Worm (Caenorhabditis elegans): ENCODE results near the gene nono-1.

DNA sequence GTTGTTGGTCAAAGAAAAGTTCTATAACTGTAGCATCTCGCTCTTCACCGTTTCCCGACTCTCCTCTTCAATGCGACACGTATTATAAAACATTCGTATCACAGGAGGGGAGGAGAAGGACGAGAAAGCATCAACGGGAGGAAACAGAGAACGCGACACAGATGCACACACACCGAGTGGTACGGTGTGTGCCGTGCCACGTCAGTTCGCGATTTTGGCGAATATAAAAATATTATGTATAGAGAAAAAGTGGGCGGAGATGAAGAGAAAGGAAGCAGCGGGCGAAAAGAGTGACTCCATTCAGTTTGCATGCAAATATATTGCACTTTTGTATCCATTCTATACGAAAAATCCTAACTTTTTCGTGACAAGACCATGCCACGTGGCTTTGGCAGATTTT lies 43.3 kb downstream of the nono-1 start:
- TF ChIP-seq lin-11 (tag; optimal IDR thresholded peaks at IDR 0.05) = no peak
- no peak for TF ChIP-seq pha-2 (tag; optimal IDR thresholded peaks at IDR 0.05)
- no peak for TF ChIP-seq pha-4 (tag; optimal IDR thresholded peaks at IDR 0.05)
- no peak for TF ChIP-seq fkh-6 (tag; optimal IDR thresholded peaks at IDR 0.05)
- no peak for TF ChIP-seq ttx-3 (tag; optimal IDR thresholded peaks at IDR 0.05)
- no peak for TF ChIP-seq hlh-30 (tag; optimal IDR thresholded peaks at IDR 0.05; ENCODE audit: insufficient read depth)
- TF ChIP-seq nhr-11 (tag; optimal IDR thresholded peaks at IDR 0.05) = no peak
- no peak for TF ChIP-seq sox-4 (tag; optimal IDR thresholded peaks at IDR 0.05)
- TF ChIP-seq unc-3 (GFP tag; conservative IDR thresholded peaks at IDR 0.05) = no peak
- TF ChIP-seq unc-3 (tag; optimal IDR thresholded peaks at IDR 0.05) = no peak
- no peak for TF ChIP-seq ceh-48 (tag; optimal IDR thresholded peaks at IDR 0.05)
- no peak for TF ChIP-seq unc-86 (tag; optimal IDR thresholded peaks at IDR 0.05)
- no peak for TF ChIP-seq ama-1 (optimal IDR thresholded peaks at IDR 0.05)
- TF ChIP-seq eyg-1 (tag; optimal IDR thresholded peaks at IDR 0.05) = no peak
- TF ChIP-seq fkh-10 (GFP tag; optimal IDR thresholded peaks at IDR 0.05) = no peak
